Fruit fly (Drosophila melanogaster) whole organism, adult: Measurements from ENCODE around the gene CG2519.
A peak's percentile ranks its signal among the peaks of the same experiment; 100 is the strongest.

Source experiments
- CG12768 ChIP-seq: fragments of 200-800 bp; sonication (Bioruptor generic); optimal IDR thresholded peaks from 2 replicates; lab custom pipeline; 2017; ENCODE audit warnings: missing biosample characterization, missing genetic modification characterization, mild to moderate bottlenecking, moderate library complexity, missing genetic modification reagents
- CG33017 ChIP-seq: fragments of 200-800 bp; sonication (Bioruptor generic); optimal IDR thresholded peaks from 2 replicates; lab custom pipeline; 2018; ENCODE audit warnings: missing biosample characterization, mild to moderate bottlenecking, missing genetic modification characterization, moderate library complexity
- CG7101 ChIP-seq: fragments of 200-800 bp; sonication (Bioruptor generic); optimal IDR thresholded peaks from 2 replicates; lab custom pipeline; 2018; ENCODE audit warnings: missing biosample characterization, mild to moderate bottlenecking, missing genetic modification characterization, moderate library complexity
- Clk ChIP-seq: fragments of 200-800 bp; sonication (Bioruptor generic); optimal IDR thresholded peaks from 2 replicates; lab custom pipeline; 2017; ENCODE audit warnings: missing biosample characterization, missing genetic modification characterization
- cnc ChIP-seq, 2 experiments: fragments of >200 bp; optimal IDR thresholded peaks; 2 replicates each; lab custom pipeline; 2017
- kay ChIP-seq: fragments of 200-800 bp; sonication (Bioruptor generic); peaks from one replicate; lab custom pipeline; 2016; ENCODE audit warnings: missing biosample characterization, missing genetic modification characterization, borderline replicate concordance
- tj ChIP-seq: fragments of 200-800 bp; sonication (Bioruptor generic); optimal IDR thresholded peaks from 3 replicates; lab custom pipeline; 2017; ENCODE audit warnings: missing biosample characterization, mild to moderate bottlenecking, missing genetic modification characterization, moderate library complexity
- toe ChIP-seq: fragments of 200-800 bp; sonication (Bioruptor generic); optimal IDR thresholded peaks from 2 replicates; lab custom pipeline; 2016; ENCODE audit warnings: missing biosample characterization, missing genetic modification characterization

DNA sequence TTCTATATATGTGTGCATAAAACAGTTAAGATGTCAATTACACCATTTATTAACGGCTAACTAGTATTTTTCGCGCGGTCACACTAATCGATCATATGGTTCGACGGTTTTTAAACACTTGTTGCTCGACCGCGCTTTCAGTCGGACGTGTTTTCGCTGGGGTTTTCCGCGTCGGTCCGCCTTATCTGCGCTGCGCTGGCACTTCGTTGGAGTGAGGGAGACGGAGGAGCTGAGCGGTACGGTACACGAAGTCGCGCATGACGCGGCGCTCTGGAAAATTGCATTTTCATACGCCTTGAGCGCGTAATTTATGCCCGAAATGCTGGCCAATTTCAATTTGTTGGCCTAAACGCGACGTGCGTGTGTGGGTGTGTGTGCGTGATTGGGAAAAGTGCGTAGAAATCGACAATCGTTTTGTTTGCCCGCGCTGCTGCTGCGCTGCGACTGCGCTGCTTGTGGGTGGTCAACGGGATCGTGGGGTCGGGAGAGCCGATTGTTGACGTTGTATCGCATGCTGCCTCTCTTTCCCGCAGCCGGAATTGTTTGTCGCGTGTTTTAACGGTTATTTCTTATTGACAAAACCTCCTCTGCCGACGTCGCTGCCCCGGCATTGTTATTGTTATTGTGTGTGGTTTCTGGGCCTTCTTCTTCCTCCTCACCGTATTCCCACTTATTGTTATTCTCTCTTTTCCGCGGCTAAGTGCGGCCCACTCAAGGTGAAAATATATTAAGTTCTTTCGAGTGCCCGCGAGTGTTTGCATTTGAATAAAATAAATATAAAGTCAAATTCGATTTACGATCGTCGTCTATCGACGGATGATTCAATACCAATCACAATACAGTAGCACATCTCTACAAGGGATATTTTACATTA, 30.3 kb downstream of the CG2519 start, which contains the start of gene Itpr:
- TF ChIP-seq Clk (GFP tag; lab: Kevin White, UChicago) (no peak), cnc (optimal IDR thresholded peaks at IDR 0.05; lab: Kevin White, UChicago) (peak; percentile 68 to 77), CG33017 (tag; lab: Kevin White, UChicago) (no peak), CG12768 (GFP tag; lab: Kevin White, UChicago) (peak; percentile 63), toe (GFP tag; lab: Kevin White, UChicago) (no peak), kay (GFP tag; lab: Kevin White, UChicago) (peak; percentile 69), tj (GFP tag; lab: Kevin White, UChicago) (peak; percentile 68), CG7101 (tag; lab: Kevin White, UChicago) (no peak)
